Worm (Caenorhabditis elegans): ENCODE measurements around the gene F56B6.6.

DNA sequence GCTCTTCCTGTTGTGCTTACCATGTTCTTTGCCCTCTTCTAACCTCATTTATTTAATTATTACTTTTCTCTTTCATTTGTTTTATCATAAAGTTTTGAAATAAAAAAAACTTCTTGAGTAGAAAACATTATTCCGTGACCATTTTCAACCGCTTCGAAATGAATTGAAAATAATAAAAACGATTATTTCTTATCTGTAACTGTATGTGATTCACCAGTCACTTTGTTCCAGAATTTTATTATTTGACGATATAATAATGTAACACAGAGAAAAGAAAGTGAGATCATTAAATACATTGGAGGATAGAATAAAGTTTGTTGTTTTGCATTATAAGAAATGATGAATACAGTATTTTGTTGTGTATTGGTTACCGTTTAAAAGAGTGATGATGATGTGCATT lies 27.8 kb downstream of the F56B6.6 start:
- TF ChIP-seq skn-1 (tag; optimal IDR thresholded peaks at IDR 0.05) (no peak), pqm-1 (tag; optimal IDR thresholded peaks at IDR 0.05) (peak; percentile 70), elt-2 (tag; optimal IDR thresholded peaks at IDR 0.05) (peak; percentile 59), nhr-28 (tag; optimal IDR thresholded peaks at IDR 0.05) (no peak), unc-62 (GFP tag; optimal IDR thresholded peaks at IDR 0.05) (no peak), ama-1 (optimal IDR thresholded peaks at IDR 0.05) (no peak), elt-1 (tag; optimal IDR thresholded peaks at IDR 0.05) (no peak), unc-39 (tag; optimal IDR thresholded peaks at IDR 0.05) (no peak), ceh-82 (tag; optimal IDR thresholded peaks at IDR 0.05) (no peak), zag-1 (tag; optimal IDR thresholded peaks at IDR 0.05) (no peak), jun-1 (tag; optimal IDR thresholded peaks at IDR 0.05) (no peak), ceh-28 (tag; optimal IDR thresholded peaks at IDR 0.05) (no peak)
